Fruit fly (Drosophila melanogaster) whole organism, embryonic: ENCODE results near the gene Uck.

Source experiments
- CG1602 ChIP-seq: fragments of 200-800 bp; sonication (Bioruptor generic); optimal IDR thresholded peaks from 3 replicates; lab custom pipeline; 2016; ENCODE audit warnings: missing biosample characterization, missing genetic modification characterization
- CG1647 ChIP-seq: fragments of 200-800 bp; sonication (Bioruptor generic); optimal IDR thresholded peaks from 3 replicates; lab custom pipeline; 2016; ENCODE audit warnings: missing biosample characterization, missing genetic modification characterization
- CG30431 ChIP-seq: fragments of 200-800 bp; sonication (Bioruptor generic); optimal IDR thresholded peaks from 2 replicates; lab custom pipeline; 2017; ENCODE audit warnings: missing biosample characterization, missing genetic modification characterization
- MESR4 ChIP-seq: fragments of 200-800 bp; sonication (Bioruptor generic); optimal IDR thresholded peaks from 2 replicates; lab custom pipeline; 2018; ENCODE audit warnings: missing biosample characterization, mild to moderate bottlenecking, missing genetic modification characterization, moderate library complexity
- cg ChIP-seq: fragments of 200-800 bp; sonication (Bioruptor generic); optimal IDR thresholded peaks from 3 replicates; lab custom pipeline; 2019; ENCODE audit warnings: missing biosample characterization, mild to moderate bottlenecking, missing genetic modification characterization, moderate library complexity
- eyg ChIP-seq: fragments of 200-800 bp; sonication (Bioruptor generic); optimal IDR thresholded peaks from 3 replicates; lab custom pipeline; 2016; ENCODE audit warnings: missing biosample characterization, missing genetic modification characterization
- fd64A ChIP-seq: fragments of 200-800 bp; sonication (Bioruptor generic); optimal IDR thresholded peaks from 3 replicates; lab custom pipeline; 2018; ENCODE audit warnings: missing biosample characterization, mild to moderate bottlenecking, missing genetic modification characterization
- her ChIP-seq: fragments of 200-800 bp; sonication (Bioruptor generic); optimal IDR thresholded peaks from 2 replicates; lab custom pipeline; 2016; ENCODE audit warnings: missing biosample characterization, missing genetic modification characterization
- schlank ChIP-seq: fragments of 200-800 bp; sonication (Bioruptor generic); optimal IDR thresholded peaks from 2 replicates; lab custom pipeline; 2018; ENCODE audit warnings: missing biosample characterization, mild to moderate bottlenecking, missing genetic modification characterization
- sd ChIP-seq: fragments of 200-800 bp; sonication (Bioruptor generic); optimal IDR thresholded peaks from 3 replicates; lab custom pipeline; 2018; ENCODE audit warnings: missing biosample characterization, mild to moderate bottlenecking, missing genetic modification characterization, moderate library complexity
- so ChIP-seq: fragments of 200-800 bp; sonication (Bioruptor generic); IDR thresholded peaks from 3 replicates; pipeline ENCODE4 v1.3.6; 2022; ENCODE audit warnings: missing biosample characterization, missing genetic modification characterization
- sr ChIP-seq: fragments of 200-800 bp; sonication (Bioruptor generic); IDR thresholded peaks from 3 replicates; pipeline ENCODE4 v1.3.6; 2022; ENCODE audit warnings: missing biosample characterization, missing genetic modification characterization
- zf30C ChIP-seq: fragments of 200-800 bp; sonication (Bioruptor generic); optimal IDR thresholded peaks from 3 replicates; lab custom pipeline; 2018; ENCODE audit warnings: missing biosample characterization, mild to moderate bottlenecking, missing genetic modification characterization

DNA sequence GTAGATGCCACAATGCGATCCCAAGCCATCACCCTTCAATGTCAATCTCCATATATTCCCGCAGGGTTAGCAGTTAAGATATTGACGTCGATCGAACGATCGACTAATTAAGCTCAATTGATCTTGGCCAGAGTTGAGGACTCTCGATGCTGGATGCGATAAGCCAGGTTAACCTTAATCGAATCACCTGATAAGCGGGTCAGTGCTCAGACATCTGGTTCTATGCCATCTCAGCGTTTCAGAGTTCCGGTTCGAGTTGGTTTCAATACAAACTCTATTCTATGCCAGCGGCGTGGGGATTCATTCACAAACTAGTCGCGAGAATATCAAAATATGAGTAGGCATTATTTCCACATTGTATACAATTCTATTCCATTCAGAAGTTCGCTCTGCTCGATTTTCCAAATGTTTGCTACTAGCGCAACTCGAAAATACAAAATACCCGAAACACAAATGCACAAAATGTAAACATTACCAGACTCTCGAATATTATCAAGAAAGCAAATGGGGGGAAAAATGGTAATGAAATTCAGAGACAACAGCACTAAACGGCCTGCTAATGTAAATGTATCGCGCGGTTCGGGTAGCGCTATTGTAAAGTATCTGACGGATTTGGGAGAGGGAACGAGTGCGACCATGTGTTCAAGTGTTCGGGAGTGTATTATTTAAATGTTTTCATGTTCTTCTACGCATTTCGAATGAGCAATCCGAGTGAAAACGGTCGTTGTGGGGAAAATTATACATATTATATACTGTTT, 7.2 kb upstream of the Uck start:
- TF ChIP-seq MESR4 (GFP tag; lab: Kevin White, UChicago): no peak
- TF ChIP-seq so: peak; percentile 42; the same call in 2 of the 3 replicates
- no peak for TF ChIP-seq zf30C
- no peak for TF ChIP-seq sr (GFP tag; lab: Robert Waterston, UW)
- no peak for TF ChIP-seq eyg (GFP tag; lab: Kevin White, UChicago)
- peak; percentile 48 for TF ChIP-seq sd
- no peak for TF ChIP-seq fd64A (GFP tag; lab: Kevin White, UChicago)
- no peak for TF ChIP-seq CG1602 (GFP tag; lab: Kevin White, UChicago)
- no peak for TF ChIP-seq her
- no peak for TF ChIP-seq CG30431
- TF ChIP-seq CG1647 (GFP tag; lab: Kevin White, UChicago): no peak
- TF ChIP-seq cg: peak; percentile 23
- TF ChIP-seq schlank (tag; lab: Kevin White, UChicago): no peak
